Worm (Caenorhabditis elegans) whole organism, L4 larva: ENCODE results near the gene spp-3.

Experiments
- F44E2.7 ChIP-seq: fragments of 200-800 bp; sonication (Bioruptor generic); IDR thresholded peaks from 2 replicates; pipeline ENCODE4 v2.1.2; 2022; ENCODE audit warnings: missing genetic modification characterization, missing compliant biosample characterization
- T20F7.1 ChIP-seq: fragments of 200-800 bp; sonication (Bioruptor generic); optimal IDR thresholded peaks from 2 replicates; lab custom pipeline; 2018; ENCODE audit warnings: mild to moderate bottlenecking, missing genetic modification characterization, missing compliant biosample characterization
- T26A8.4 ChIP-seq: fragments of 200-800 bp; sonication (Bioruptor generic); IDR thresholded peaks from 2 replicates; pipeline ENCODE4 v1.3.6; 2022; ENCODE audit warnings: missing genetic modification characterization, missing compliant biosample characterization
- Y48G9A.11 ChIP-seq: fragments of 200-800 bp; sonication (Bioruptor generic); IDR thresholded peaks from 2 replicates; pipeline ENCODE4 v1.3.6; 2022; ENCODE audit warnings: missing genetic modification reagents, missing genetic modification characterization, missing compliant biosample characterization
- ZK546.5 ChIP-seq, 2 experiments: sonication (generic microtip); optimal IDR thresholded peaks; 2 replicates each; lab custom pipeline; 2017; ENCODE audit warnings: missing biosample characterization in 2 of 2, missing genetic modification characterization in 2 of 2
- aha-1 ChIP-seq: fragments of 150-350 bp; peaks from one replicate; lab custom pipeline; 2014; ENCODE audit warnings: missing biosample characterization, missing genetic modification characterization
- attf-4 ChIP-seq: sonication (generic microtip); optimal IDR thresholded peaks from 3 replicates; lab custom pipeline; 2017; ENCODE audit warnings: missing biosample characterization, missing genetic modification characterization
- ceh-28 ChIP-seq: fragments of 150-350 bp; optimal IDR thresholded peaks from 2 replicates; lab custom pipeline; 2014; ENCODE audit warnings: missing biosample characterization, missing genetic modification reagents, missing genetic modification characterization
- ceh-62 ChIP-seq: sonication (generic microtip); optimal IDR thresholded peaks from 2 replicates; lab custom pipeline; 2017; ENCODE audit warnings: missing biosample characterization, missing genetic modification characterization
- ces-1 ChIP-seq: fragments of 150-350 bp; sonication (generic microtip); optimal IDR thresholded peaks from 4 replicates; lab custom pipeline; 2014; ENCODE audit warnings: missing biosample characterization, missing genetic modification reagents, missing genetic modification characterization
- daf-16 ChIP-seq, 3 experiments: sonication (generic microtip); optimal IDR thresholded peaks; 2 replicates each; lab custom pipeline; 2016 to 2017; ENCODE audit warnings: missing genetic modification characterization in 3 of 3, missing genetic modification reagents in 3 of 3, mild to moderate bottlenecking in 2 of 3, missing compliant biosample characterization in 2 of 3, missing biosample characterization in 1 of 3, moderate library complexity in 1 of 3
- daf-19 ChIP-seq: fragments of 200-800 bp; sonication (Bioruptor generic); conservative IDR thresholded peaks from 2 replicates; pipeline ENCODE4 v1.3.6; 2022; ENCODE audit warnings: missing genetic modification characterization, missing compliant biosample characterization
- dmd-6 ChIP-seq: fragments of 200-800 bp; sonication (Bioruptor generic); IDR thresholded peaks from 2 replicates; pipeline ENCODE4 v1.3.6; 2022; ENCODE audit warnings: missing genetic modification reagents, missing genetic modification characterization, missing compliant biosample characterization
- dmd-8 ChIP-seq: fragments of 200-800 bp; sonication (Bioruptor generic); IDR thresholded peaks from 2 replicates; pipeline ENCODE4 v1.3.6; 2022; ENCODE audit warnings: missing genetic modification characterization, missing compliant biosample characterization
- dve-1 ChIP-seq: sonication (generic microtip); optimal IDR thresholded peaks from 2 replicates; lab custom pipeline; 2017; ENCODE audit warnings: antibody characterized with exemption, mild to moderate bottlenecking, missing genetic modification characterization, missing compliant biosample characterization; ENCODE audit not compliant: insufficient read depth
- egl-43 ChIP-seq: fragments of 200-800 bp; sonication (Bioruptor generic); IDR thresholded peaks from 2 replicates; pipeline ENCODE4 v1.3.6; 2022; ENCODE audit warnings: missing genetic modification reagents, missing genetic modification characterization, missing compliant biosample characterization
- hlh-11 ChIP-seq: fragments of 200-800 bp; sonication (Bioruptor generic); optimal IDR thresholded peaks from 2 replicates; lab custom pipeline; 2018; ENCODE audit warnings: mild to moderate bottlenecking, missing genetic modification characterization, missing compliant biosample characterization
- hlh-30 ChIP-seq: sonication (generic microtip); optimal IDR thresholded peaks from 2 replicates; lab custom pipeline; 2017; ENCODE audit warnings: antibody characterized with exemption, mild to moderate bottlenecking, missing genetic modification characterization, missing compliant biosample characterization; ENCODE audit not compliant: insufficient read depth
- hmg-1.1 ChIP-seq: fragments of 200-800 bp; sonication (Bioruptor generic); IDR thresholded peaks from 2 replicates; pipeline ENCODE4 v1.3.6; 2022; ENCODE audit warnings: missing genetic modification reagents, missing genetic modification characterization, missing compliant biosample characterization
- lin-39 ChIP-seq: fragments of 150-350 bp; optimal IDR thresholded peaks from 2 replicates; lab custom pipeline; 2014; ENCODE audit warnings: missing biosample characterization, missing genetic modification reagents, missing genetic modification characterization
- lsy-2 ChIP-seq, 2 experiments: fragments of 150-350 bp in 1 of 2; sonication (generic microtip) in 1 of 2; optimal IDR thresholded peaks; 2 replicates each; lab custom pipeline; 2014 to 2017; ENCODE audit warnings: missing biosample characterization in 2 of 2, missing genetic modification characterization in 2 of 2
- mdl-1 ChIP-seq, 2 experiments: fragments of 150-350 bp in 1 of 2; sonication (generic microtip) in 1 of 2; optimal IDR thresholded peaks; 2 replicates each; lab custom pipeline; 2014 to 2017; ENCODE audit warnings: missing biosample characterization in 2 of 2, missing genetic modification characterization in 2 of 2
- mep-1 ChIP-seq: fragments of 150-350 bp; sonication (generic microtip); optimal IDR thresholded peaks from 3 replicates; lab custom pipeline; 2014; ENCODE audit warnings: missing biosample characterization, missing genetic modification characterization
- mes-2 ChIP-seq: sonication (generic microtip); optimal IDR thresholded peaks from 2 replicates; lab custom pipeline; 2016; ENCODE audit warnings: missing genotype, mild to moderate bottlenecking, missing genetic modification characterization, missing compliant biosample characterization; ENCODE audit not compliant: poor library complexity, severe bottlenecking
- mxl-3 ChIP-seq: fragments of 200-800 bp; sonication (Bioruptor generic); optimal IDR thresholded peaks from 2 replicates; lab custom pipeline; 2018; ENCODE audit warnings: mild to moderate bottlenecking, missing genetic modification characterization, missing compliant biosample characterization
- nhr-10 ChIP-seq: fragments of 150-350 bp; optimal IDR thresholded peaks from 2 replicates; lab custom pipeline; 2014; ENCODE audit warnings: missing biosample characterization, missing genetic modification characterization
- nhr-102 ChIP-seq: sonication (generic microtip); optimal IDR thresholded peaks from 2 replicates; lab custom pipeline; 2016; ENCODE audit warnings: mild to moderate bottlenecking, missing genetic modification characterization, moderate library complexity, missing compliant biosample characterization
- nhr-28 ChIP-seq: fragments of 150-350 bp; optimal IDR thresholded peaks from 2 replicates; lab custom pipeline; 2014; ENCODE audit warnings: missing biosample characterization, missing genetic modification characterization
- nhr-41 ChIP-seq: fragments of 200-800 bp; sonication (Bioruptor generic); IDR thresholded peaks from 2 replicates; pipeline ENCODE4 v1.3.6; 2022; ENCODE audit warnings: missing genetic modification reagents, missing genetic modification characterization, missing compliant biosample characterization
- nhr-42 ChIP-seq: fragments of 200-800 bp; sonication (Bioruptor generic); IDR thresholded peaks from 2 replicates; pipeline ENCODE4 v1.3.6; 2022; ENCODE audit warnings: missing genetic modification characterization, missing compliant biosample characterization
- nhr-48 ChIP-seq: sonication (generic microtip); optimal IDR thresholded peaks from 2 replicates; lab custom pipeline; 2016; ENCODE audit warnings: mild to moderate bottlenecking, missing genetic modification characterization, missing compliant biosample characterization
- nhr-77 ChIP-seq: fragments of 150-350 bp; optimal IDR thresholded peaks from 2 replicates; lab custom pipeline; 2014; ENCODE audit warnings: missing biosample characterization, missing genetic modification characterization
- php-3 ChIP-seq: fragments of 200-800 bp; sonication (Bioruptor generic); IDR thresholded peaks from 2 replicates; pipeline ENCODE4 v1.3.6; 2022; ENCODE audit warnings: missing genetic modification reagents, missing genetic modification characterization, missing compliant biosample characterization
- pqm-1 ChIP-seq: sonication (generic microtip); optimal IDR thresholded peaks from 2 replicates; lab custom pipeline; 2017; ENCODE audit warnings: missing biosample characterization, missing genetic modification characterization
- saeg-2 ChIP-seq: fragments of 200-800 bp; sonication (Bioruptor generic); IDR thresholded peaks from 2 replicates; pipeline ENCODE4 v1.3.6; 2022; ENCODE audit warnings: missing genetic modification reagents, missing genetic modification characterization, missing compliant biosample characterization
- set-16 ChIP-seq: fragments of 200-800 bp; sonication (Bioruptor generic); IDR thresholded peaks from 2 replicates; pipeline ENCODE4 v1.3.6; 2022; ENCODE audit warnings: missing genetic modification reagents, missing genetic modification characterization, missing compliant biosample characterization
- snpc-1.2 ChIP-seq: fragments of 200-800 bp; sonication (Bioruptor generic); IDR thresholded peaks from 2 replicates; pipeline ENCODE4 v1.3.6; 2022; ENCODE audit warnings: missing genetic modification reagents, missing genetic modification characterization, missing compliant biosample characterization
- tra-1 ChIP-seq: fragments of 200-800 bp; sonication (Bioruptor generic); IDR thresholded peaks from 2 replicates; pipeline ENCODE4 v1.3.6; 2022; ENCODE audit warnings: missing genetic modification reagents, missing genetic modification characterization, missing compliant biosample characterization
- zfp-2 ChIP-seq: sonication (generic microtip); optimal IDR thresholded peaks from 2 replicates; lab custom pipeline; 2016; ENCODE audit warnings: mild to moderate bottlenecking, missing genetic modification characterization, missing compliant biosample characterization
- zfp-3 ChIP-seq: fragments of 200-800 bp; sonication (Bioruptor generic); conservative IDR thresholded peaks from 2 replicates; pipeline ENCODE4 v1.3.6; 2022; ENCODE audit warnings: missing genetic modification reagents, missing genetic modification characterization, missing compliant biosample characterization
- zip-11 ChIP-seq: fragments of 200-800 bp; sonication (Bioruptor generic); IDR thresholded peaks from 2 replicates; pipeline ENCODE4 v1.3.6; 2022; ENCODE audit warnings: missing genetic modification characterization, missing compliant biosample characterization
- zip-2 ChIP-seq: fragments of 150-350 bp; optimal IDR thresholded peaks from 2 replicates; lab custom pipeline; 2014; ENCODE audit warnings: missing biosample characterization, missing genetic modification characterization

The spp-3 gene

DNA sequence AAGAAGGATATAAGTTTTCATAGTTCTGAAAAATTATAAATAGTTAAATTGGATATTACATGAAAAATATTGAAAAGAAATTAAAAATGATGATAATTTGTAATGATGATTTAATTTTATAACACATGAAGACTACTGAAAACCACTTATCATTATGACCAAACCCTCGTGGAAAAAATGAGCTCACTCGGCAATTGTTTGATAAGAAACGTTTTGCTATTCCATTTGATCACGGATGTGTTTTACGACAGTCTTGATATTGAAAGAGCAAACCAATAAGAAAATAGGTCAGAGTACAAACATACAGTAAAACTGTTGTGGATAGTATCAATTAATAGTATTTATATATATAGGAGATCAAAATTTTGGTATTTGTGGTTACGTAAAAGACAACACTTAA, at the start of gene spp-3:
Gene spp-3, minus strand, starts transcription at position 25 of the 400 bp plus-strand sequence.
- TF ChIP-seq php-3 (GFP tag; lab: Robert Waterston, UW) (peak; percentile 89), hmg-1.1 (GFP tag; lab: Robert Waterston, UW) (no peak), zfp-3 (GFP tag; lab: Robert Waterston, UW) (no peak; the same call in 1 of the 2 replicates), dmd-6 (GFP tag; lab: Robert Waterston, UW) (peak; percentile 89), nhr-48 (tag; lab: Kevin White, UChicago) (peak; percentile 43), daf-19 (GFP tag; lab: Robert Waterston, UW) (no peak), lsy-2 (tag; optimal IDR thresholded peaks at IDR 0.05; lab: Kevin White, UChicago) (peak in 1 of 2 experiments; percentile 67), mdl-1 (tag; optimal IDR thresholded peaks at IDR 0.05; lab: Kevin White, UChicago) (peak in 1 of 2 experiments; percentile 60), nhr-77 (tag; lab: Kevin White, UChicago) (peak; percentile 39), nhr-42 (GFP tag; lab: Robert Waterston, UW) (no peak), attf-4 (tag; lab: Kevin White, UChicago) (no peak), saeg-2 (GFP tag; lab: Robert Waterston, UW) (no peak), aha-1 (tag; lab: Kevin White, UChicago) (peak; percentile 15), nhr-41 (GFP tag; lab: Robert Waterston, UW) (no peak), T20F7.1 (GFP tag; lab: Kevin White, UChicago) (peak; percentile 42), hlh-11 (tag; lab: Kevin White, UChicago) (peak; percentile 73), lin-39 (tag; lab: Kevin White, UChicago) (no peak), dve-1 (peak; percentile 85), nhr-10 (tag; lab: Kevin White, UChicago) (no peak), snpc-1.2 (GFP tag; lab: Robert Waterston, UW) (no peak), set-16 (GFP tag; lab: Robert Waterston, UW) (no peak), nhr-102 (peak; percentile 56), pqm-1 (tag; lab: Kevin White, UChicago) (peak; percentile 90), zip-11 (GFP tag; lab: Robert Waterston, UW) (no peak), daf-16 (GFP tag; optimal IDR thresholded peaks at IDR 0.05; lab: Kevin White, UChicago) (peak in 1 of 2 experiments; percentile 43), daf-16 (tag; optimal IDR thresholded peaks at IDR 0.05; lab: Kevin White, UChicago) (peak; percentile 90), Y48G9A.11 (GFP tag; lab: Robert Waterston, UW) (no peak), zip-2 (no peak), ZK546.5 (tag; optimal IDR thresholded peaks at IDR 0.05; lab: Kevin White, UChicago) (no peak), ces-1 (GFP tag; lab: Kevin White, UChicago) (no peak), nhr-28 (peak; percentile 79), mes-2 (tag; lab: Kevin White, UChicago) (peak; percentile 31), ceh-28 (tag; lab: Kevin White, UChicago) (no peak), hlh-30 (tag; lab: Kevin White, UChicago) (peak; percentile 54), T26A8.4 (0 out of 2 replicates have a peak, but pooled peaks have one; percentile 44), ceh-62 (no peak), mep-1 (tag; lab: Kevin White, UChicago) (peak; percentile 49), zfp-2 (tag; lab: Kevin White, UChicago) (no peak), F44E2.7 (no peak), tra-1 (GFP tag; lab: Robert Waterston, UW) (0 out of 2 replicates have a peak, but pooled peaks have one; percentile 45), egl-43 (GFP tag; lab: Robert Waterston, UW) (no peak), mxl-3 (GFP tag; lab: Kevin White, UChicago) (peak; percentile 24), dmd-8 (GFP tag; lab: Robert Waterston, UW) (no peak)
